Worm (Caenorhabditis elegans): ENCODE measurements around the gene nep-8.

- no peak for TF ChIP-seq snpc-4 (tag; optimal IDR thresholded peaks at IDR 0.05)
- no peak for TF ChIP-seq pha-4 (tag; optimal IDR thresholded peaks at IDR 0.05)
- no peak for TF ChIP-seq ztf-11 (tag; optimal IDR thresholded peaks at IDR 0.05)
- TF ChIP-seq mls-2 (tag; optimal IDR thresholded peaks at IDR 0.05), result no peak
- TF ChIP-seq elt-3 (tag; optimal IDR thresholded peaks at IDR 0.05), result no peak
Measured at ce11 chrII:3428158-3428704, 24.6 kb downstream of the nep-8 start.
